Fruit fly (Drosophila melanogaster) whole organism, embryonic: ENCODE data around the gene CG5021.

ENCODE experiments used
- Bteb2 ChIP-seq: fragments of 200-800 bp; sonication (Bioruptor generic); optimal IDR thresholded peaks from 2 replicates; lab custom pipeline; 2016; ENCODE audit warnings: missing biosample characterization, missing genetic modification characterization
- CG12299 ChIP-seq: fragments of 200-800 bp; sonication (Bioruptor generic); optimal IDR thresholded peaks from 2 replicates; lab custom pipeline; 2018; ENCODE audit warnings: missing biosample characterization, mild to moderate bottlenecking, missing genetic modification characterization
- CG12769 ChIP-seq: fragments of 200-800 bp; sonication (Bioruptor generic); optimal IDR thresholded peaks from 2 replicates; lab custom pipeline; 2019; ENCODE audit warnings: missing biosample characterization, mild to moderate bottlenecking, missing genetic modification characterization, moderate library complexity
- CG17385 ChIP-seq: fragments of 200-800 bp; sonication (Bioruptor generic); optimal IDR thresholded peaks from 3 replicates; lab custom pipeline; 2018; ENCODE audit warnings: missing biosample characterization, mild to moderate bottlenecking, missing genetic modification characterization
- CG2202 ChIP-seq: fragments of 200-800 bp; sonication (Bioruptor generic); optimal IDR thresholded peaks from 2 replicates; lab custom pipeline; 2018; ENCODE audit warnings: missing biosample characterization, mild to moderate bottlenecking, missing genetic modification characterization
- CG2712 ChIP-seq: fragments of 200-800 bp; optimal IDR thresholded peaks from 3 replicates; lab custom pipeline; 2019; ENCODE audit warnings: missing biosample characterization, mild to moderate bottlenecking, missing genetic modification characterization, moderate library complexity
- CG3065 ChIP-seq: fragments of 200-800 bp; sonication (Bioruptor generic); optimal IDR thresholded peaks from 2 replicates; lab custom pipeline; 2016; ENCODE audit warnings: missing biosample characterization, missing genetic modification characterization
- CG32532 ChIP-seq: fragments of 200-800 bp; sonication (Bioruptor generic); IDR thresholded peaks from 2 replicates; pipeline ENCODE4 v1.3.6; 2022; ENCODE audit warnings: missing biosample characterization, missing genetic modification characterization
- CG32772 ChIP-seq: fragments of 200-800 bp; sonication (Bioruptor generic); IDR thresholded peaks from 2 replicates; pipeline ENCODE4 v1.3.6; 2022; ENCODE audit warnings: missing biosample characterization, missing genetic modification characterization
- CG3847 ChIP-seq: fragments of 200-800 bp; sonication (Bioruptor generic); IDR thresholded peaks from 2 replicates; pipeline ENCODE4 v1.3.6; 2022; ENCODE audit warnings: missing biosample characterization, missing genetic modification characterization
- CG7745 ChIP-seq: fragments of 200-800 bp; sonication (Bioruptor generic); optimal IDR thresholded peaks from 2 replicates; lab custom pipeline; 2018; ENCODE audit warnings: missing biosample characterization, mild to moderate bottlenecking, missing genetic modification characterization, moderate library complexity
- CG9609 ChIP-seq: fragments of 200-800 bp; sonication (Bioruptor generic); optimal IDR thresholded peaks from 3 replicates; lab custom pipeline; 2016; ENCODE audit warnings: missing biosample characterization, missing genetic modification characterization
- Dfd ChIP-seq, 2 experiments: fragments of >200 bp; optimal IDR thresholded peaks; 2 replicates each; lab custom pipeline; 2017; ENCODE audit warnings: missing biosample characterization in 2 of 2, missing genetic modification characterization in 2 of 2
- Dp ChIP-seq: fragments of 200-800 bp; sonication (Bioruptor generic); optimal IDR thresholded peaks from 2 replicates; lab custom pipeline; 2018; ENCODE audit warnings: missing biosample characterization, mild to moderate bottlenecking, missing genetic modification characterization, moderate library complexity
- E2f1 ChIP-seq: fragments of 200-800 bp; sonication (Bioruptor generic); IDR thresholded peaks from 2 replicates; pipeline ENCODE4 v1.3.6; 2022; ENCODE audit warnings: missing biosample characterization, missing genetic modification characterization
- Fer1 ChIP-seq: fragments of 200-800 bp; sonication (Bioruptor generic); optimal IDR thresholded peaks from 2 replicates; lab custom pipeline; 2017; ENCODE audit warnings: missing biosample characterization, mild to moderate bottlenecking, missing genetic modification characterization
- Fer2 ChIP-seq: fragments of 200-800 bp; sonication (Bioruptor generic); optimal IDR thresholded peaks from 2 replicates; lab custom pipeline; 2018; ENCODE audit warnings: missing biosample characterization, mild to moderate bottlenecking, missing genetic modification characterization, moderate library complexity
- HLH3B ChIP-seq: fragments of 200-800 bp; sonication (Bioruptor generic); IDR thresholded peaks from 2 replicates; pipeline ENCODE4 v1.3.6; 2022; ENCODE audit warnings: missing biosample characterization, missing genetic modification characterization
- HmgZ ChIP-seq: fragments of 200-800 bp; sonication (Bioruptor generic); optimal IDR thresholded peaks from 2 replicates; lab custom pipeline; 2018; ENCODE audit warnings: missing biosample characterization, mild to moderate bottlenecking, missing genetic modification characterization
- Hsf ChIP-seq: fragments of 200-800 bp; sonication (Bioruptor generic); optimal IDR thresholded peaks from 3 replicates; lab custom pipeline; 2016; ENCODE audit warnings: missing biosample characterization, missing genetic modification characterization
- Lhr ChIP-seq: fragments of 200-800 bp; sonication (Bioruptor generic); optimal IDR thresholded peaks from 3 replicates; lab custom pipeline; 2017; ENCODE audit warnings: mild to moderate bottlenecking, missing biosample characterization, missing genetic modification reagents, missing genetic modification characterization
- Max ChIP-seq: fragments of 200-800 bp; sonication (Bioruptor generic); optimal IDR thresholded peaks from 2 replicates; lab custom pipeline; 2016; ENCODE audit warnings: missing biosample characterization, mild to moderate bottlenecking, missing genetic modification characterization
- Mes4 ChIP-seq: fragments of 200-800 bp; sonication (Bioruptor generic); optimal IDR thresholded peaks from 2 replicates; lab custom pipeline; 2016; ENCODE audit warnings: missing biosample characterization, missing genetic modification characterization
- NC2β ChIP-seq: fragments of 200-800 bp; sonication (Bioruptor generic); optimal IDR thresholded peaks from 2 replicates; lab custom pipeline; 2016; ENCODE audit warnings: missing biosample characterization, missing genetic modification characterization
- NK7.1 ChIP-seq: fragments of 200-800 bp; sonication (Bioruptor generic); optimal IDR thresholded peaks from 3 replicates; lab custom pipeline; 2016; ENCODE audit warnings: missing biosample characterization, missing genetic modification characterization
- Ptx1 ChIP-seq: fragments of 200-800 bp; sonication (Bioruptor generic); IDR thresholded peaks from 2 replicates; pipeline ENCODE4 v1.3.6; 2022; ENCODE audit warnings: missing biosample characterization, missing genetic modification characterization
- Six4 ChIP-seq: fragments of 200-800 bp; sonication (Bioruptor generic); optimal IDR thresholded peaks from 2 replicates; lab custom pipeline; 2016; ENCODE audit warnings: missing biosample characterization, missing genetic modification characterization
- Tbp ChIP-seq: fragments of >200 bp; optimal IDR thresholded peaks from 2 replicates; lab custom pipeline; 2018; ENCODE audit warnings: missing biosample characterization, missing genetic modification characterization
- Trl ChIP-seq, 3 experiments: fragments of >200 bp in 2 of 3; fragments of 200-800 bp in 1 of 3; sonication (Bioruptor generic) in 1 of 3; optimal IDR thresholded peaks; 2 replicates in 1 of 3; 3 replicates in 2 of 3; lab custom pipeline; 2016 to 2017; ENCODE audit warnings: missing biosample characterization in 1 of 3, missing genetic modification characterization in 1 of 3
- ara ChIP-seq: fragments of 200-800 bp; sonication (Bioruptor generic); IDR thresholded peaks from 2 replicates; pipeline ENCODE4 v1.3.6; 2022; ENCODE audit warnings: missing biosample characterization, missing genetic modification characterization
- bigmax ChIP-seq: fragments of 200-800 bp; sonication (Bioruptor generic); optimal IDR thresholded peaks from 2 replicates; lab custom pipeline; 2018; ENCODE audit warnings: missing biosample characterization, mild to moderate bottlenecking, missing genetic modification characterization
- cas ChIP-seq: fragments of 200-800 bp; sonication (Bioruptor generic); IDR thresholded peaks from 2 replicates; pipeline ENCODE4 v1.3.6; 2022; ENCODE audit warnings: missing biosample characterization, missing genetic modification characterization
- crp ChIP-seq, 2 experiments: fragments of 200-800 bp; sonication (Bioruptor generic); optimal IDR thresholded peaks; 2 replicates in 1 of 2; 3 replicates in 1 of 2; lab custom pipeline; 2017; ENCODE audit warnings: missing biosample characterization in 2 of 2, missing genetic modification characterization in 2 of 2, mild to moderate bottlenecking in 1 of 2, moderate library complexity in 1 of 2
- dati ChIP-seq: fragments of 200-800 bp; sonication (Bioruptor generic); IDR thresholded peaks from 2 replicates; pipeline ENCODE4 v1.3.6; 2022; ENCODE audit warnings: missing biosample characterization, missing genetic modification characterization
- exex ChIP-seq: fragments of 200-800 bp; sonication (Bioruptor generic); optimal IDR thresholded peaks from 4 replicates; lab custom pipeline; 2018; ENCODE audit warnings: missing biosample characterization, mild to moderate bottlenecking, missing genetic modification characterization, moderate library complexity
- fd102C ChIP-seq: fragments of 200-800 bp; sonication (Bioruptor generic); optimal IDR thresholded peaks from 2 replicates; lab custom pipeline; 2018; ENCODE audit warnings: missing biosample characterization, mild to moderate bottlenecking, missing genetic modification characterization, moderate library complexity
- fd3F ChIP-seq: fragments of 200-800 bp; sonication (Bioruptor generic); optimal IDR thresholded peaks from 2 replicates; lab custom pipeline; 2018; ENCODE audit warnings: missing biosample characterization, mild to moderate bottlenecking, missing genetic modification characterization, moderate library complexity
- fd64A ChIP-seq: fragments of 200-800 bp; sonication (Bioruptor generic); optimal IDR thresholded peaks from 3 replicates; lab custom pipeline; 2018; ENCODE audit warnings: missing biosample characterization, mild to moderate bottlenecking, missing genetic modification characterization
- fd96Cb ChIP-seq: fragments of 200-800 bp; sonication (Bioruptor generic); optimal IDR thresholded peaks from 2 replicates; lab custom pipeline; 2018; ENCODE audit warnings: missing biosample characterization, mild to moderate bottlenecking, missing genetic modification characterization, moderate library complexity
- gfzf ChIP-seq: fragments of 200-800 bp; sonication (Bioruptor generic); optimal IDR thresholded peaks from 2 replicates; lab custom pipeline; 2016; ENCODE audit warnings: missing biosample characterization, mild to moderate bottlenecking, missing genetic modification characterization, moderate library complexity
- ham ChIP-seq: fragments of 200-800 bp; sonication (Bioruptor generic); IDR thresholded peaks from 2 replicates; pipeline ENCODE4 v1.3.6; 2022; ENCODE audit warnings: missing biosample characterization, missing genetic modification characterization
- kah ChIP-seq: fragments of 200-800 bp; sonication (Bioruptor generic); optimal IDR thresholded peaks from 2 replicates; lab custom pipeline; 2018; ENCODE audit warnings: missing biosample characterization, mild to moderate bottlenecking, missing genetic modification characterization
- mirr ChIP-seq: fragments of 200-800 bp; sonication (Bioruptor generic); optimal IDR thresholded peaks from 3 replicates; lab custom pipeline; 2018; ENCODE audit warnings: missing biosample characterization, mild to moderate bottlenecking, missing genetic modification characterization
- mld ChIP-seq: fragments of 200-800 bp; sonication (Bioruptor generic); IDR thresholded peaks from 3 replicates; pipeline ENCODE4 v1.3.6; 2022; ENCODE audit warnings: missing biosample characterization, missing genetic modification characterization; ENCODE audit not compliant: partially characterized antibody
- odd ChIP-seq: fragments of 200-800 bp; sonication (Bioruptor generic); optimal IDR thresholded peaks from 2 replicates; lab custom pipeline; 2017; ENCODE audit warnings: missing biosample characterization, mild to moderate bottlenecking, missing genetic modification characterization
- otp ChIP-seq: fragments of 200-800 bp; sonication (Bioruptor generic); IDR thresholded peaks from 3 replicates; pipeline ENCODE4, ENCODE4 v1.3.6; 2022; ENCODE audit warnings: missing biosample characterization, missing genetic modification characterization
- pum ChIP-seq: fragments of 200-800 bp; sonication (Bioruptor generic); optimal IDR thresholded peaks from 2 replicates; lab custom pipeline; 2016; ENCODE audit warnings: missing biosample characterization, missing genetic modification characterization
- sd ChIP-seq: fragments of 200-800 bp; sonication (Bioruptor generic); optimal IDR thresholded peaks from 3 replicates; lab custom pipeline; 2018; ENCODE audit warnings: missing biosample characterization, mild to moderate bottlenecking, missing genetic modification characterization, moderate library complexity
- tll ChIP-seq, 2 experiments: fragments of 200-800 bp in 1 of 2; fragments of >200 bp in 1 of 2; sonication (Bioruptor generic) in 1 of 2; optimal IDR thresholded peaks; 2 replicates each; lab custom pipeline; 2017 to 2019; ENCODE audit warnings: missing biosample characterization in 2 of 2, missing genetic modification characterization in 2 of 2, mild to moderate bottlenecking in 1 of 2, moderate library complexity in 1 of 2
- unc-4 ChIP-seq: fragments of 200-800 bp; sonication (Bioruptor generic); IDR thresholded peaks from 2 replicates; pipeline ENCODE4 v1.3.6; 2022; ENCODE audit warnings: missing biosample characterization, missing genetic modification characterization; ENCODE audit not compliant: partially characterized antibody

The CG5021 gene

DNA sequence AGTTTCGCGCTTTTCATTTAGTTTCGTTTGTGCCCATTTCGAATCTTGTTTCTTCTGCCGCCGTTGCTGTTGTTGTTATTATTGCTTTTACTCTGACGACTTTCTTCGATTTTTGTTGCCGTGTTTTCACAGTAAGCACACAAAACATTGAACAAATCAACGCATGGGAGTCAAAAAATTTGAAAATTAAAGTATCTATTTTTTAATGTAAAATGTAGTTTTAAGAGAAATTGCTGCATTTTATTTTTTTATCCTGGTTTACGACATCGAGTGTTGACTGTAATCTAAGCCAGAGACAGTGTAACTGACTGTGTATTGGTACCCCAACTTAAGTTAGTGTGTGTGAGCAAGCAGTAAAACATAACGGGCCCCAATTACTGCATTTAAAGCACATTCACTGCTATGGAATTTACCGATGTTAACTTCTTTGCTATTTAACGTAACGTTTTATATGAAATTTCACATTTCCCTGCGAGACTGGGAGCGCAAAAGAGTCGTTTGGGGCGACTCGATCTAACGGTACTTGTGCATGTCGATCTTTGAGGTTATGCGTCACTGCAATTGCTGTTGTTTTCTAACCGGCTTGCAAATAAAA, 29.6 kb downstream of the CG5021 start (continued):
- TF ChIP-seq Dfd (GFP tag; optimal IDR thresholded peaks at IDR 0.05; lab: Kevin White, UChicago) = no peak
- TF ChIP-seq bigmax = no peak
- TF ChIP-seq HmgZ (tag; lab: Kevin White, UChicago) = peak; percentile 13
- TF ChIP-seq Fer2 (tag; lab: Kevin White, UChicago) = no peak
- TF ChIP-seq Hsf (GFP tag; lab: Kevin White, UChicago) = peak; percentile 58
- TF ChIP-seq Six4 = peak; percentile 49
- peak; percentile 80 for TF ChIP-seq ara (GFP tag; lab: Robert Waterston, UW)
- no peak for TF ChIP-seq crp (GFP tag; optimal IDR thresholded peaks at IDR 0.05; lab: Kevin White, UChicago)
- TF ChIP-seq Mes4 (GFP tag; lab: Kevin White, UChicago) = no peak
- TF ChIP-seq mld = no peak
- no peak for TF ChIP-seq Tbp (GFP tag; lab: Kevin White, UChicago)
- peak; percentile 24 for TF ChIP-seq CG9609
- peak; percentile 73 for TF ChIP-seq CG32532 (GFP tag; lab: Robert Waterston, UW)
- peak; percentile 18 for TF ChIP-seq Fer1 (GFP tag; lab: Kevin White, UChicago)
- TF ChIP-seq kah (GFP tag; lab: Kevin White, UChicago) = no peak
- no peak for TF ChIP-seq CG7745 (tag; lab: Kevin White, UChicago)
- TF ChIP-seq CG17385 = no peak
- TF ChIP-seq ham (GFP tag; lab: Robert Waterston, UW) = no peak
- peak; percentile 10 for TF ChIP-seq CG2202 (tag; lab: Kevin White, UChicago)
- TF ChIP-seq pum (GFP tag; lab: Kevin White, UChicago) = peak; percentile 54
- TF ChIP-seq gfzf (GFP tag; lab: Kevin White, UChicago) = no peak
- TF ChIP-seq CG12769 = no peak
- no peak for TF ChIP-seq mirr (GFP tag; lab: Kevin White, UChicago)
- TF ChIP-seq otp (GFP tag; lab: Robert Waterston, UW) = 0 out of 3 replicates have a peak, but pooled peaks have one; percentile 57
- no peak for TF ChIP-seq exex (tag; lab: Kevin White, UChicago)
- no peak for TF ChIP-seq fd102C (GFP tag; lab: Kevin White, UChicago)
- TF ChIP-seq CG3847 (GFP tag; lab: Robert Waterston, UW) = peak; percentile 46
- TF ChIP-seq HLH3B = peak; percentile 72
- peak; percentile 71 for TF ChIP-seq fd96Cb (tag; lab: Kevin White, UChicago)
- TF ChIP-seq odd = no peak
- no peak for TF ChIP-seq Bteb2
- no peak for TF ChIP-seq fd64A
- TF ChIP-seq cas (GFP tag; lab: Robert Waterston, UW) = no peak
- TF ChIP-seq CG2712 (tag; lab: Kevin White, UChicago) = peak; percentile 74
- TF ChIP-seq CG3065 (GFP tag; lab: Kevin White, UChicago) = no peak
- TF ChIP-seq NK7.1 (GFP tag; lab: Kevin White, UChicago) = no peak
- TF ChIP-seq Dp (GFP tag; lab: Kevin White, UChicago) = no peak
- TF ChIP-seq Max = peak; percentile 33
- TF ChIP-seq tll (GFP tag; optimal IDR thresholded peaks at IDR 0.05; lab: Kevin White, UChicago) = no peak
- TF ChIP-seq dati = 0 out of 2 replicates have a peak, but pooled peaks have one; percentile 3
- TF ChIP-seq CG12299 (tag; lab: Kevin White, UChicago) = no peak
- no peak for TF ChIP-seq Trl (optimal IDR thresholded peaks at IDR 0.05; lab: Kevin White, UChicago)
- TF ChIP-seq Trl (GFP tag; optimal IDR thresholded peaks at IDR 0.05; lab: Kevin White, UChicago) = peak; percentile 33
- TF ChIP-seq E2f1 (GFP tag; lab: Robert Waterston, UW) = peak; percentile 66
- TF ChIP-seq sd (tag; lab: Kevin White, UChicago) = no peak
- TF ChIP-seq CG32772 = peak; percentile 77
- peak; percentile 0 for TF ChIP-seq Lhr (GFP tag; lab: Kevin White, UChicago)
- no peak for TF ChIP-seq unc-4
- peak; percentile 69 for TF ChIP-seq Ptx1 (GFP tag; lab: Robert Waterston, UW)
- peak; percentile 11 for TF ChIP-seq NC2β
- TF ChIP-seq fd3F (GFP tag; lab: Kevin White, UChicago) = peak; percentile 27
